Worm (Caenorhabditis elegans) whole organism, L4 larva: Measurements from ENCODE around the gene Y25C1A.14.

Experiments used
- F26F4.8 ChIP-seq: fragments of 200-800 bp; sonication (Bioruptor generic); conservative IDR thresholded peaks from 2 replicates; pipeline ENCODE4 v1.3.6; 2022; ENCODE audit warnings: missing genetic modification characterization, missing compliant biosample characterization
- F49E8.2 ChIP-seq: sonication (generic microtip); optimal IDR thresholded peaks from 2 replicates; lab custom pipeline; 2016; ENCODE audit warnings: missing compliant biosample characterization, mild to moderate bottlenecking, missing genetic modification characterization, borderline replicate concordance
- Y5F2A.4 ChIP-seq: fragments of 200-800 bp; sonication (Bioruptor generic); optimal IDR thresholded peaks from 2 replicates; lab custom pipeline; 2018; ENCODE audit warnings: mild to moderate bottlenecking, missing genetic modification characterization, missing compliant biosample characterization
- Y75B8A.6 ChIP-seq: fragments of 200-800 bp; sonication (Bioruptor generic); IDR thresholded peaks from 2 replicates; pipeline ENCODE4 v1.3.6; 2022; ENCODE audit warnings: missing genetic modification reagents, missing genetic modification characterization, missing compliant biosample characterization
- aly-2 ChIP-seq: sonication (generic microtip); optimal IDR thresholded peaks from 2 replicates; lab custom pipeline; 2018; ENCODE audit warnings: missing biosample characterization, missing genetic modification characterization
- arid-1 ChIP-seq: fragments of 200-800 bp; sonication (Bioruptor generic); conservative IDR thresholded peaks from 2 replicates; pipeline ENCODE4 v1.3.6; 2022; ENCODE audit warnings: missing genetic modification reagents, missing genetic modification characterization, missing compliant biosample characterization
- ceh-32 ChIP-seq: sonication (generic microtip); optimal IDR thresholded peaks from 2 replicates; lab custom pipeline; 2016; ENCODE audit warnings: mild to moderate bottlenecking, missing genetic modification characterization, missing compliant biosample characterization; ENCODE audit not compliant: poor library complexity
- ctbp-1 ChIP-seq: fragments of 200-800 bp; sonication (Bioruptor generic); IDR thresholded peaks from 2 replicates; pipeline ENCODE4 v1.3.6; 2022; ENCODE audit warnings: missing genetic modification reagents, missing genetic modification characterization, missing compliant biosample characterization
- daf-16 ChIP-seq, 3 experiments: sonication (generic microtip); optimal IDR thresholded peaks; 2 replicates each; lab custom pipeline; 2016 to 2017; ENCODE audit warnings: missing genetic modification characterization in 3 of 3, missing genetic modification reagents in 3 of 3, mild to moderate bottlenecking in 2 of 3, missing compliant biosample characterization in 2 of 3, missing biosample characterization in 1 of 3, moderate library complexity in 1 of 3
- dmd-8 ChIP-seq: fragments of 200-800 bp; sonication (Bioruptor generic); IDR thresholded peaks from 2 replicates; pipeline ENCODE4 v1.3.6; 2022; ENCODE audit warnings: missing genetic modification characterization, missing compliant biosample characterization
- egl-43 ChIP-seq: fragments of 200-800 bp; sonication (Bioruptor generic); IDR thresholded peaks from 2 replicates; pipeline ENCODE4 v1.3.6; 2022; ENCODE audit warnings: missing genetic modification reagents, missing genetic modification characterization, missing compliant biosample characterization
- gei-8 ChIP-seq: fragments of 200-800 bp; sonication (Bioruptor generic); optimal IDR thresholded peaks from 2 replicates; lab custom pipeline; 2018; ENCODE audit warnings: mild to moderate bottlenecking, missing genetic modification characterization, missing compliant biosample characterization
- lin-13 ChIP-seq: fragments of 150-350 bp; optimal IDR thresholded peaks from 2 replicates; lab custom pipeline; 2014; ENCODE audit warnings: missing biosample characterization, missing genetic modification reagents, missing genetic modification characterization
- lin-39 ChIP-seq: fragments of 150-350 bp; optimal IDR thresholded peaks from 2 replicates; lab custom pipeline; 2014; ENCODE audit warnings: missing biosample characterization, missing genetic modification reagents, missing genetic modification characterization
- lsy-2 ChIP-seq, 2 experiments: fragments of 150-350 bp in 1 of 2; sonication (generic microtip) in 1 of 2; optimal IDR thresholded peaks; 2 replicates each; lab custom pipeline; 2014 to 2017; ENCODE audit warnings: missing biosample characterization in 2 of 2, missing genetic modification characterization in 2 of 2
- madf-5 ChIP-seq, 2 experiments: fragments of 200-800 bp; sonication (Bioruptor generic); IDR thresholded peaks; 2 replicates each; pipeline ENCODE4 v1.3.6; 2022; ENCODE audit warnings: missing compliant biosample characterization in 2 of 2, missing genetic modification characterization in 2 of 2
- mxl-2 ChIP-seq: fragments of 200-800 bp; sonication (Bioruptor generic); conservative IDR thresholded peaks from 2 replicates; pipeline ENCODE4 v1.3.6; 2022; ENCODE audit warnings: missing genetic modification reagents, missing genetic modification characterization, missing compliant biosample characterization
- nhr-11 ChIP-seq: fragments of 150-350 bp; optimal IDR thresholded peaks from 2 replicates; lab custom pipeline; 2014; ENCODE audit warnings: missing biosample characterization, missing genetic modification characterization
- nhr-41 ChIP-seq: fragments of 200-800 bp; sonication (Bioruptor generic); IDR thresholded peaks from 2 replicates; pipeline ENCODE4 v1.3.6; 2022; ENCODE audit warnings: missing genetic modification reagents, missing genetic modification characterization, missing compliant biosample characterization
- nhr-77 ChIP-seq: fragments of 150-350 bp; optimal IDR thresholded peaks from 2 replicates; lab custom pipeline; 2014; ENCODE audit warnings: missing biosample characterization, missing genetic modification characterization
- pha-4 ChIP-seq, 2 experiments: fragments of 150-350 bp in 1 of 2; fragments of 200-800 bp in 1 of 2; sonication (Bioruptor generic) in 1 of 2; IDR thresholded peaks in 1 of 2; optimal IDR thresholded peaks in 1 of 2; 2 replicates each; pipeline versions ENCODE4 v1.3.6 to Lab custom; 2014 to 2022; ENCODE audit warnings: missing genetic modification characterization in 2 of 2, missing genetic modification reagents in 2 of 2, missing biosample characterization in 1 of 2, missing compliant biosample characterization in 1 of 2
- set-16 ChIP-seq: fragments of 200-800 bp; sonication (Bioruptor generic); IDR thresholded peaks from 2 replicates; pipeline ENCODE4 v1.3.6; 2022; ENCODE audit warnings: missing genetic modification reagents, missing genetic modification characterization, missing compliant biosample characterization
- skn-1 ChIP-seq: fragments of 150-350 bp; optimal IDR thresholded peaks from 2 replicates; lab custom pipeline; 2014; ENCODE audit warnings: missing biosample characterization, missing genetic modification characterization
- unc-130 ChIP-seq: sonication (generic microtip); optimal IDR thresholded peaks from 2 replicates; lab custom pipeline; 2016; ENCODE audit warnings: missing genetic modification reagents, missing genetic modification characterization, missing compliant biosample characterization

Gene Y25C1A.14

DNA sequence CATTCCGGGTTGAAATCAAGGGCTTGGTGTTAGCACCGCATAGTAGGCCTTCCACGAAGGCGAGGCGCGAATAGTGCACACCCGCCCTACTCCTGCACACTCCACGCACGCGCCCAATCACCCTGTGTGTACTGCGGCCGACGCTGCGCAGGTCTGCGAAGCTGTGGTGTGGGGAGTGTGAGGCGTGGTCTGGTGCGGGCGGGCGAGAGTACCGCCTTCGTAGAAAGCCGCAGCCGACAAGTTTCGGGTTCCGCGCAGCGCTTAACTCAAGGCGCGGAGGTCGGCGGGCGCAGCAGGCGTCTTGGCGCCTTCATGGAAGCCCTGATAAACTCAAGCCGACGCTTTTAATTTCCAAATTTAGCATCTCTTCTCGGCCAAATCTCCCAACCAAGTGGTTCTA lies 11.3 kb upstream of the Y25C1A.14 start:
- TF ChIP-seq set-16 (GFP tag; lab: Robert Waterston, UW): peak; percentile 94
- peak; percentile 55; the same call in 1 of the 2 replicates for TF ChIP-seq F26F4.8 (GFP tag; lab: Robert Waterston, UW)
- 0 out of 2 replicates have a peak, but pooled peaks have one; percentile 16 for TF ChIP-seq egl-43 (GFP tag; lab: Robert Waterston, UW)
- no peak for TF ChIP-seq lin-39 (tag; lab: Kevin White, UChicago)

DNA sequence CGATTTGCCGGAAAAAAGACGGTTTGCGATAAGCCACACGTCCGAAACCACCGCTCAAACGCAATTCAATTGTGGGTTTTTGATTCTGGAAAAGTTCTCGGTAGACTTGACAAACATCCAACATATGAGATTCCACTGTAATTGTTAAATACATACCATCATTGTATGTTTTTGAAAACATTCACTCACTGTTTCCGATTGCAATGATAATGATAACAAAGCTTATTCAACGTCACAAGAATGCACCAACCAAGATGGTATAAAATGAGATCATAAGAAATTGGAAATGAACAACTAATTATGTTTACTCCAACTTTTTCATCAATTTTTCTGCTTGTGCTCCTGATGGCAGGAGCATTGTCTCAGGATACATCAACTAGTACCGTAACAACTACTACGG lies 9.0 kb upstream of the Y25C1A.14 start, which contains the start of gene clec-122:
Gene clec-122 (plus strand): TSS at position 301 of the 400 bp plus-strand sequence.
- no peak for TF ChIP-seq Y5F2A.4

DNA sequence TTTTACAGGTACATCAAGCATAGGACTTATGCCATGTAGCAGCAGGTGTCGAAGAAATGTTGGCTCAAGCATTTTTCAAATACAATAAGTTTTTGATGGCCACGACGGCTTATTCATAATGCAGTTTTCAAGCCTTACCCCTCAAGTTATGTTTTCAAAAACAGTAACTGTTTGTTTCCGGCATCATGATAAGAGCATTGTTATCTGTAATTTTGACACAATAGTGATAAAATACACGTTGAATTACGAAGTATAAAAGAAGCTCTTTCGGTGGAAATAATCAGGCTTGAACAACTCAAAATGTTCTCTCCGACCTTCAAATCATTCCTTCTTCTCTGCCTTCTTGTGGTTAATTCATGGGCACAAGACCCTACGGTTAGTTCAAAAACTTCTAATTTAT lies 5.3 kb upstream of the Y25C1A.14 start, which contains the start of gene clec-121:
Gene clec-121 (plus strand): TSS at position 301 of the 400 bp plus-strand sequence.
- TF ChIP-seq nhr-77 (tag; lab: Kevin White, UChicago) (no peak), mxl-2 (GFP tag; lab: Robert Waterston, UW) (no peak), pha-4 (GFP tag; IDR thresholded peaks at IDR 0.05; lab: Robert Waterston, UW) (no peak), pha-4 (tag; optimal IDR thresholded peaks at IDR 0.05; lab: Kevin White, UChicago) (no peak), dmd-8 (no peak)
- TF ChIP-seq, all 104 proteins: peak for 0

DNA sequence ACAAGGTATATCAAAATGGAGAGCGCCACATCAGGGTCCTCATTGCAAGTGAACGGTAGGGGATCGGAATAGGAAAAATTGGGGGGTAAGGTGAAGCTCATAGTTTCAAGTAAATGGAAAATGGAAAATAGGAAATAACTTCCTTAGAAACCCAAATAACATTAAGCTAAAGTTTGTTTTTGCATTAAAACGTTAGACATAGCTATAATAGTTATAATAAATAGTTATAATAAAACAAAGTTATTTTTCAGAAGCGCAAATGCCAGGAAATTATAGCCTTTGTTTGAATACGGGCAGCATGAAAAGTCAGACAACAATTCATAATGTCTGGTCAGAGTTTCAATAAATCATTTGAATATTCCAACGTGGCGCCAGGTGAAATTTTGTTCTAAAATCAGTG lies 3.8 kb upstream of the Y25C1A.14 start, which contains the start of gene srg-24:
Gene srg-24 (minus strand): TSS at position 101 of the 400 bp plus-strand sequence.
- TF ChIP-seq daf-16 (GFP tag; optimal IDR thresholded peaks at IDR 0.05; lab: Kevin White, UChicago) (no peak), daf-16 (tag; optimal IDR thresholded peaks at IDR 0.05; lab: Kevin White, UChicago) (no peak), F49E8.2 (no peak), arid-1 (no peak), nhr-11 (tag; lab: Kevin White, UChicago) (no peak)

DNA sequence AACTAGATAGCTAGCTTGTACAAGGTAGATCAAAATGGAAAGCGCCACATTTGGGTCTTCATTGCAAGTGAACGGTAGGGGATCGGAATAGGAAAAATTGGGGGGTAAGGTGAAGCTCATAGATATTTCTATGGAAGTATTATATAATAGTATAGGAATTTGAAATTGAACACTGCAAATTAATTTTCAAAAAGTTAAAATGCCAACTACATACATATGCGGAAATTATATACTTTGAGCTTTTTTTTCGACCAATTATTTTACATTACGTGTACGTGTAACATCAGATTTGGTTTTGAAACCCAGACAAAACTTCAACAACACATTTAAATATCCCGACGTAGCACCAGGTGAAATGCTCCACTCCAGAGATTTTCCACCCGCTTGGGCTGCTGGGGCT lies 697 bp downstream of the Y25C1A.14 start, which contains the start of gene srg-23:
Gene srg-23 (minus strand): TSS at position 101 of the 400 bp plus-strand sequence.
- TF ChIP-seq ctbp-1 (GFP tag; lab: Robert Waterston, UW) (no peak), lsy-2 (tag; optimal IDR thresholded peaks at IDR 0.05; lab: Kevin White, UChicago) (no peak), unc-130 (no peak), nhr-41 (GFP tag; lab: Robert Waterston, UW) (no peak)

DNA sequence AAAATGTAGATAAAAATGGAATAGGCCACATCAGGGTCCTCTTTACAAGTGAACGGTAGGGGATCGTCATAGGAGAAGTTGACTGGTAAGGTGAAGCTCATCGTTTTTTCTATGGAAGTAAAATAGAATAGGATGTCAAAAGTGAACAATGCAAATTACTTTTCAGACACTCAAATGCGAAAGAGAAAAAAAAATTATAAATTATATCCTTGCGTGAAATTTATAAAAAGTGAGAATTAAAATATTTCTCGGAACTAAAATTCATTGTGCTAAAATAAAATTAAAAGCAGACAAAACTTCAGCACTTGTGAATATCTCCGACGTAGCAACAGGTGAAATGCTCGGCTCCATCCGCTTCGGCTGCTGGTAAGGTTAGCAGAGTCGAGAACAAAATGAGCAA lies 3.4 kb downstream of the Y25C1A.14 start, which contains the start of gene srg-22:
Gene srg-22 (minus strand): TSS at position 101 of the 400 bp plus-strand sequence.
- TF ChIP-seq gei-8 (GFP tag; lab: Kevin White, UChicago) (no peak), lin-39 (tag; lab: Kevin White, UChicago) (no peak), lin-13 (GFP tag; lab: Kevin White, UChicago) (no peak), skn-1 (tag; lab: Kevin White, UChicago) (no peak), nhr-11 (tag; lab: Kevin White, UChicago) (no peak)

DNA sequence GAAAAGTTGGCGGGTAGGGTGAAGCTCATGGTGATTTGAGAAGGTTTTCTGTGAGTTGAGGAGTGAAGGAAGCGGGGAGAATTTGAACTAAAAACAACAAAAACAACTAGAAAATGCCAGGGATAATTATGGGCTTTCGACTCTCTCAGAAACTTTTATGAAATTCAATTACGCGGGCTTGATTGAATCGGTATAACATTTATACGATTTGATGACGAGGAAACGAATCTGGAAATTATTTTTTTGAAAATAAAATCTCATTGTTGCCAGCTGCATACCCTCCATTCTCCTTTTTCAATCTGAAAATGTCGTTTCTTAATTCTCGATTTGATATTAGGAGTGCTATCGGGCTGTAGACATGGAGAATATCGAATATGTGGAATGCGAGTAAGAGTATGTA lies 5.5 kb downstream of the Y25C1A.14 start, which contains the start of gene srg-21:
Gene srg-21 (minus strand): TSS at position 101 of the 400 bp plus-strand sequence.
- TF ChIP-seq madf-5 (GFP tag; IDR thresholded peaks at IDR 0.05; lab: Robert Waterston, UW) (no peak), skn-1 (tag; lab: Kevin White, UChicago) (no peak)

DNA sequence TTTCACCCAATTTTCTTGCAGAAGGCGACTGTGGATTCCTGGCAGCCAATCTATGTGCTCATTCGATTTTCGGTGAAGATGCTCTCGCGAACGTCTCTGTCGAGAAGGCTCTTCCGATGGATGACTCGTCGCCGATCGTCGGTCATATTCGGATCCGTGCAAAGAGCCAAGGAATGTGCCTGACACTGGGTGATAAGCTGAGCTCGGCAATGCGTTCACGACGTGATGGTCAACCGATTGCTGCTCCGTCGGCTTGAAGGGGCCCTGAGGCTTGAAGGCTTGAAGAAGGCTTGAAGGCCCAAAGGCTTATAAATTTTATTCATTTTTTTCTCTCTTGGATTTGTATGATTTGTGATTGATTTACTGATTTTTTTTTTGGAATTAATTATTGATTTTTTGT lies 9.6 kb downstream of the Y25C1A.14 start:
- no peak for TF ChIP-seq aly-2
- TF ChIP-seq set-16 (GFP tag; lab: Robert Waterston, UW): peak; percentile 51
- TF ChIP-seq, all 104 proteins: peak for 1

DNA sequence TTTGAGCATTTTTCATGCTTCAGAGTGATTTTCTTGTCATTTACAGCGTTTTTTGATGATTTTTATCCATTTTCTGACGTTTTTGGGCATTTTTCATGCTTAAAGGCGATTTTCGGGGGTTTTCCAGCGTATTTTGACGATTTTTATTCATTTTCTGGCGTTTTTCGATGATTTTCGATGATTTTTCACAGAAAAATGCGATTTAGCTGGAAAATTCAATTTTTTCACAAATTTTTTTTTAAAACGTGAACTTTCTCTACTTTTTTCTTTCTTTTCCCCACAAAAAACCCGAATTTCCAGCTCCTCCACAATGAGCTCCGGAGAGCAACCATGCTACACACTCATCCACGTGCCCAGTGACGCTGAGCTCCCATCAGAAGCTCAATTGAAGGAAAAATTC lies 18.3 kb downstream of the Y25C1A.14 start, which contains the start of gene copb-1:
Gene copb-1 (plus strand): TSS at position 301 of the 400 bp plus-strand sequence.
- TF ChIP-seq Y75B8A.6: 0 out of 2 replicates have a peak, but pooled peaks have one; percentile 42
- no peak for TF ChIP-seq ceh-32
